Worm (Caenorhabditis elegans) whole organism, young adult: ENCODE data around the gene srx-133.

Experiments
- F55B11.4 ChIP-seq: sonication (generic microtip); optimal IDR thresholded peaks from 2 replicates; lab custom pipeline; 2016; ENCODE audit warnings: missing compliant biosample characterization, missing genetic modification characterization, borderline replicate concordance; ENCODE audit not compliant: insufficient read depth
- ama-1 ChIP-seq, 3 experiments: fragments of 150-350 bp in 1 of 3; sonication (generic microtip) in 2 of 3; optimal IDR thresholded peaks; 2 replicates each; lab custom pipeline; 2014 to 2018; ENCODE audit warnings: missing biosample characterization in 2 of 3, missing genetic modification characterization in 2 of 3, missing genetic modification reagents in 2 of 3
- attf-3 ChIP-seq: fragments of 200-800 bp; sonication (Bioruptor generic); conservative IDR thresholded peaks from 2 replicates; pipeline ENCODE4 v1.3.6; 2022; ENCODE audit warnings: missing genetic modification reagents, missing genetic modification characterization, missing compliant biosample characterization
- nfya-1 ChIP-seq: sonication (generic microtip); optimal IDR thresholded peaks from 2 replicates; lab custom pipeline; 2017; ENCODE audit warnings: antibody characterized with exemption, missing compliant biosample characterization, missing genetic modification characterization, borderline replicate concordance; ENCODE audit not compliant: insufficient read depth
- rcor-1 ChIP-seq: fragments of 200-800 bp; sonication (Bioruptor generic); IDR thresholded peaks from 2 replicates; pipeline ENCODE4 v1.3.6; 2022; ENCODE audit warnings: missing genetic modification reagents, missing genetic modification characterization, missing compliant biosample characterization
- snpc-4 ChIP-seq, 5 experiments: fragments of 150-350 bp in 1 of 5; sonication (generic microtip) in 4 of 5; optimal IDR thresholded peaks; 2 replicates each; lab custom pipeline; 2014 to 2018; ENCODE audit warnings: missing genetic modification characterization in 5 of 5, missing biosample characterization in 3 of 5, antibody characterized with exemption in 2 of 5, mild to moderate bottlenecking in 2 of 5, missing compliant biosample characterization in 2 of 5, missing genotype in 2 of 5, moderate library complexity in 2 of 5, missing genetic modification reagents in 1 of 5
- ztf-26 ChIP-seq: sonication (generic microtip); optimal IDR thresholded peaks from 2 replicates; lab custom pipeline; 2017; ENCODE audit warnings: missing genetic modification characterization, missing compliant biosample characterization

DNA sequence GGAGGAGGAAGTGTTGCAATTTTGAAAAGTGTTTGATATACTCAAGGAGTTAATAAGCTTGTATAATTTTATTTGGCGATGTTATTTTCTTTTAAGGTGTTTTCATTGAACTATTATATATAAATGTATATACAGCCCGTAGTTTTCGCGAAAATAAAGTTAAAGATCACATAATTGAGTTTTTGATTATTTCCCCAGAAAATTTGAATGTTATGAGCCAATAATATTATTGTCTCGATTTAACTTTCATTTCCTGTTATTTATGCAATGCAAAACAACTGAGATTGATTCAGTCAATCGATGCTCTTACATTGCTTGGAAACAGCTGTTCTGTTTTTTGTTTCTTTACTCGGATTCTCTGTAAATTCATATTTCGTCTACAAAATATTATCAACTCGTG lies at the start of gene srx-133:
- TF ChIP-seq rcor-1 (GFP tag; lab: Robert Waterston, UW) (no peak), F55B11.4 (tag; lab: Kevin White, UChicago) (no peak), ama-1 (optimal IDR thresholded peaks at IDR 0.05; lab: Kevin White, UChicago) (no peak), ama-1 (GFP tag; optimal IDR thresholded peaks at IDR 0.05; lab: Kevin White, UChicago) (no peak), nfya-1 (tag; lab: Kevin White, UChicago) (no peak), snpc-4 (GFP tag; optimal IDR thresholded peaks at IDR 0.05; lab: Kevin White, UChicago) (no peak), snpc-4 (tag; optimal IDR thresholded peaks at IDR 0.05; lab: Kevin White, UChicago) (no peak), attf-3 (GFP tag; lab: Robert Waterston, UW) (no peak), ztf-26 (tag; lab: Kevin White, UChicago) (no peak)
